Worm (Caenorhabditis elegans) whole organism, L3 larva: ENCODE results near the gene srg-60.

Experiments
- ama-1 ChIP-seq: fragments of 150-350 bp; optimal IDR thresholded peaks from 2 replicates; lab custom pipeline; 2018
- elt-1 ChIP-seq: fragments of 150-350 bp; optimal IDR thresholded peaks from 2 replicates; lab custom pipeline; 2014; ENCODE audit warnings: missing biosample characterization, missing genetic modification characterization
- fkh-10 ChIP-seq: sonication (generic microtip); optimal IDR thresholded peaks from 2 replicates; lab custom pipeline; 2017; ENCODE audit warnings: missing biosample characterization, missing genetic modification reagents, missing genetic modification characterization
- fos-1 ChIP-seq: fragments of 150-350 bp; optimal IDR thresholded peaks from 2 replicates; lab custom pipeline; 2014; ENCODE audit warnings: missing biosample characterization, missing genetic modification characterization
- jun-1 ChIP-seq: fragments of 150-350 bp; optimal IDR thresholded peaks from 2 replicates; lab custom pipeline; 2014; ENCODE audit warnings: missing biosample characterization, missing genetic modification reagents, missing genetic modification characterization
- lin-15B ChIP-seq: fragments of 150-350 bp; optimal IDR thresholded peaks from 2 replicates; lab custom pipeline; 2014; ENCODE audit warnings: missing biosample characterization, missing genetic modification characterization
- mdl-1 ChIP-seq: fragments of 150-350 bp; optimal IDR thresholded peaks from 2 replicates; lab custom pipeline; 2014; ENCODE audit warnings: missing biosample characterization, missing genetic modification characterization
- nhr-11 ChIP-seq: fragments of 150-350 bp; optimal IDR thresholded peaks from 2 replicates; lab custom pipeline; 2014; ENCODE audit warnings: missing biosample characterization, missing genetic modification characterization
- nhr-76 ChIP-seq: fragments of 150-350 bp; sonication (generic microtip); optimal IDR thresholded peaks from 5 replicates; lab custom pipeline; 2014; ENCODE audit warnings: missing biosample characterization, missing genetic modification characterization
- nhr-77 ChIP-seq: fragments of 150-350 bp; optimal IDR thresholded peaks from 2 replicates; lab custom pipeline; 2014; ENCODE audit warnings: missing biosample characterization, missing genetic modification characterization
- snpc-4 ChIP-seq: fragments of 150-350 bp; optimal IDR thresholded peaks from 2 replicates; lab custom pipeline; 2014; ENCODE audit warnings: missing biosample characterization, missing genetic modification characterization
- tbx-2 ChIP-seq: sonication (generic microtip); optimal IDR thresholded peaks from 2 replicates; lab custom pipeline; 2016; ENCODE audit warnings: mild to moderate bottlenecking, missing genetic modification characterization, missing compliant biosample characterization

DNA sequence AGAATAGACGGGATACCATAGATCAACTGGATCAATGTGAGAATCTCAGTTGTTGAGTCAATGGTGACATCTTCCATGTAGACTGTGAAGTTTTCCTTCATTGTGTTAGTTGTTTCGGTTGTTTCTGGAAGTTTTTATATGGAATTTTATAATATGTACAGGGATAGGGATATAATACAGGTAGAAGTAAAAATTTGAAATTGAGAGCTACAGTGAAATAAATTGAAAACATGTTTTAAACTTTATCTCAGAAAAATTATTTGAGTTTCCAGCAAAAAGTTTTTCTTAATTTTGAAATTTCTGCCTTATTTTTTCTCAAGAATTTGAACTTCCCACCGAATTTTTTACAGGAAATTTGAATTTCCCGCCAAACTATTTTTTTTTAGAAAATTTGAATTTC lies 19.8 kb upstream of the srg-60 start, which contains the start of gene srg-62:
- TF ChIP-seq fos-1 (tag; lab: Kevin White, UChicago) (no peak), jun-1 (tag; lab: Kevin White, UChicago) (no peak), snpc-4 (tag; lab: Kevin White, UChicago) (no peak), elt-1 (tag; lab: Kevin White, UChicago) (no peak), nhr-76 (tag; lab: Kevin White, UChicago) (no peak), lin-15B (tag; lab: Kevin White, UChicago) (no peak), nhr-11 (tag; lab: Kevin White, UChicago) (no peak), ama-1 (lab: Kevin White, UChicago) (no peak), mdl-1 (tag; lab: Kevin White, UChicago) (no peak), fkh-10 (GFP tag; lab: Kevin White, UChicago) (no peak), nhr-77 (tag; lab: Kevin White, UChicago) (no peak), tbx-2 (tag; lab: Kevin White, UChicago) (no peak)
